Worm (Caenorhabditis elegans): ENCODE results near the gene pho-7.

- no peak for TF ChIP-seq zip-11 (GFP tag; IDR thresholded peaks at IDR 0.05)
- no peak for TF ChIP-seq mep-1 (tag; optimal IDR thresholded peaks at IDR 0.05)
- no peak for TF ChIP-seq ctbp-1 (GFP tag; IDR thresholded peaks at IDR 0.05)
Measured at ce11 chrX:10951168-10951567, 10.0 kb upstream of the pho-7 start, which contains the start of gene K09C8.7.

All from whole organism, L4 larva.